Fruit fly (Drosophila melanogaster): Measurements from ENCODE around the gene fbp.

The fbp gene

dm6 chr2L:19764581-19765136, 723 bp upstream of the fbp start (continued):
- TF ChIP-seq CG10366 (GFP tag; IDR thresholded peaks at IDR 0.05) (no peak), CG14860 (GFP tag; IDR thresholded peaks at IDR 0.05; ENCODE audit: partially characterized antibody) (no peak), bigmax (GFP tag; optimal IDR thresholded peaks at IDR 0.05) (no peak), CG9932 (GFP tag; IDR thresholded peaks at IDR 0.05) (no peak), NFAT (GFP tag; IDR thresholded peaks at IDR 0.05) (no peak), CG4707 (GFP tag; optimal IDR thresholded peaks at IDR 0.05) (no peak), CG15073 (GFP tag; optimal IDR thresholded peaks at IDR 0.05) (no peak), CG10654 (GFP tag; optimal IDR thresholded peaks at IDR 0.05) (no peak), slp2 (GFP tag; optimal IDR thresholded peaks at IDR 0.05) (no peak), CG12769 (tag; optimal IDR thresholded peaks at IDR 0.05) (peak; percentile 17), CG1233 (GFP tag; optimal IDR thresholded peaks at IDR 0.05) (no peak), crc (GFP tag; optimal IDR thresholded peaks at IDR 0.05) (no peak), CG5180 (GFP tag; optimal IDR thresholded peaks at IDR 0.05) (no peak), CG2712 (tag; optimal IDR thresholded peaks at IDR 0.05) (no peak), Spps (tag; optimal IDR thresholded peaks at IDR 0.05) (no peak), CG12071 (GFP tag; optimal IDR thresholded peaks at IDR 0.05) (no peak), Hmr (GFP tag; optimal IDR thresholded peaks at IDR 0.05) (no peak), eve (GFP tag; optimal IDR thresholded peaks at IDR 0.05) (peak in 1 of 2 experiments; percentile 18), row (GFP tag; IDR thresholded peaks at IDR 0.05) (no peak), CG4854 (GFP tag; optimal IDR thresholded peaks at IDR 0.05) (no peak), B-H2 (GFP tag; optimal IDR thresholded peaks at IDR 0.05) (no peak), Dp (GFP tag; optimal IDR thresholded peaks at IDR 0.05) (no peak), Xrp1 (GFP tag; IDR thresholded peaks at IDR 0.05) (no peak), HLH54F (GFP tag; optimal IDR thresholded peaks at IDR 0.05) (no peak), CG12391 (tag; optimal IDR thresholded peaks at IDR 0.05) (peak; percentile 45), trh (GFP tag; optimal IDR thresholded peaks at IDR 0.05) (no peak), CG4730 (GFP tag; IDR thresholded peaks at IDR 0.05) (no peak), Xbp1 (GFP tag; optimal IDR thresholded peaks at IDR 0.05) (no peak), CG10147 (GFP tag; optimal IDR thresholded peaks at IDR 0.05) (no peak), CG6683 (GFP tag; optimal IDR thresholded peaks at IDR 0.05) (no peak), CG18476 (GFP tag; optimal IDR thresholded peaks at IDR 0.05) (no peak), Antp (GFP tag; optimal IDR thresholded peaks at IDR 0.05) (no peak), schlank (tag; optimal IDR thresholded peaks at IDR 0.05) (no peak), Hr51 (GFP tag; optimal IDR thresholded peaks at IDR 0.05) (no peak), CG9437 (GFP tag; optimal IDR thresholded peaks at IDR 0.05) (no peak), CG11085 (GFP tag; IDR thresholded peaks at IDR 0.05) (no peak), Fer2 (tag; optimal IDR thresholded peaks at IDR 0.05) (no peak), gcm (GFP tag; optimal IDR thresholded peaks at IDR 0.05) (no peak), hth (optimal IDR thresholded peaks at IDR 0.05) (no peak), yki (optimal IDR thresholded peaks at IDR 0.05) (no peak), vfl (GFP tag; optimal IDR thresholded peaks at IDR 0.05) (no peak), CkIIα-i1 (GFP tag; IDR thresholded peaks at IDR 0.05) (no peak), CG4617 (GFP tag; optimal IDR thresholded peaks at IDR 0.05; ENCODE audit: borderline replicate concordance) (no peak), chinmo (GFP tag; IDR thresholded peaks at IDR 0.05; ENCODE audit: partially characterized antibody) (peak; percentile 43; the same call in 1 of the 4 replicates), sens-2 (GFP tag; IDR thresholded peaks at IDR 0.05) (no peak), cato (GFP tag; optimal IDR thresholded peaks at IDR 0.05; ENCODE audit: borderline replicate concordance) (no peak), CG34376 (GFP tag; optimal IDR thresholded peaks at IDR 0.05) (peak; percentile 83), tx (GFP tag; optimal IDR thresholded peaks at IDR 0.05) (no peak), CG14710 (tag; optimal IDR thresholded peaks at IDR 0.05) (peak; percentile 21), Atf-2 (GFP tag; optimal IDR thresholded peaks at IDR 0.05) (no peak), slbo (GFP tag; IDR thresholded peaks at IDR 0.05) (no peak)
